Worm (Caenorhabditis elegans) whole organism, L4 larva: ENCODE measurements around the gene C05C10.7.
A peak's percentile ranks its signal among the peaks of the same experiment; 100 is the strongest.

ENCODE experiments used
- F10B5.3 ChIP-seq: sonication (generic microtip); optimal IDR thresholded peaks from 2 replicates; lab custom pipeline; 2016; ENCODE audit warnings: mild to moderate bottlenecking, missing genetic modification characterization, missing compliant biosample characterization
- F49E8.2 ChIP-seq: sonication (generic microtip); optimal IDR thresholded peaks from 2 replicates; lab custom pipeline; 2016; ENCODE audit warnings: missing compliant biosample characterization, mild to moderate bottlenecking, missing genetic modification characterization, borderline replicate concordance
- ZK337.2 ChIP-seq: fragments of 200-800 bp; sonication (Bioruptor generic); IDR thresholded peaks from 2 replicates; pipeline ENCODE4 v1.3.6; 2022; ENCODE audit warnings: missing genetic modification reagents, missing genetic modification characterization, missing compliant biosample characterization
- aha-1 ChIP-seq: fragments of 150-350 bp; peaks from one replicate; lab custom pipeline; 2014; ENCODE audit warnings: missing biosample characterization, missing genetic modification characterization
- aly-2 ChIP-seq: sonication (generic microtip); optimal IDR thresholded peaks from 2 replicates; lab custom pipeline; 2018; ENCODE audit warnings: missing biosample characterization, missing genetic modification characterization
- ceh-28 ChIP-seq: fragments of 150-350 bp; optimal IDR thresholded peaks from 2 replicates; lab custom pipeline; 2014; ENCODE audit warnings: missing biosample characterization, missing genetic modification reagents, missing genetic modification characterization
- ctbp-1 ChIP-seq: fragments of 200-800 bp; sonication (Bioruptor generic); IDR thresholded peaks from 2 replicates; pipeline ENCODE4 v1.3.6; 2022; ENCODE audit warnings: missing genetic modification reagents, missing genetic modification characterization, missing compliant biosample characterization
- daf-12 ChIP-seq: fragments of 150-350 bp; optimal IDR thresholded peaks from 2 replicates; lab custom pipeline; 2014; ENCODE audit warnings: missing biosample characterization, missing genetic modification reagents, missing genetic modification characterization
- daf-19 ChIP-seq: fragments of 200-800 bp; sonication (Bioruptor generic); conservative IDR thresholded peaks from 2 replicates; pipeline ENCODE4 v1.3.6; 2022; ENCODE audit warnings: missing genetic modification characterization, missing compliant biosample characterization
- dmd-9 ChIP-seq: fragments of 200-800 bp; sonication (Bioruptor generic); IDR thresholded peaks from 2 replicates; pipeline ENCODE4 v1.3.6; 2022; ENCODE audit warnings: missing genetic modification reagents, missing genetic modification characterization, missing compliant biosample characterization
- dpl-1 ChIP-seq: fragments of 150-350 bp; optimal IDR thresholded peaks from 2 replicates; lab custom pipeline; 2014; ENCODE audit warnings: missing biosample characterization, missing genetic modification reagents, missing genetic modification characterization
- duxl-1 ChIP-seq: sonication (generic microtip); optimal IDR thresholded peaks from 2 replicates; lab custom pipeline; 2016; ENCODE audit warnings: mild to moderate bottlenecking, missing genetic modification characterization, moderate library complexity, missing compliant biosample characterization; ENCODE audit not compliant: poor library complexity
- dve-1 ChIP-seq: sonication (generic microtip); optimal IDR thresholded peaks from 2 replicates; lab custom pipeline; 2017; ENCODE audit warnings: antibody characterized with exemption, mild to moderate bottlenecking, missing genetic modification characterization, missing compliant biosample characterization; ENCODE audit not compliant: insufficient read depth
- egl-27 ChIP-seq: sonication (generic microtip); optimal IDR thresholded peaks from 3 replicates; lab custom pipeline; 2017; ENCODE audit warnings: missing biosample characterization, missing genetic modification reagents, missing genetic modification characterization
- egl-43 ChIP-seq: fragments of 200-800 bp; sonication (Bioruptor generic); IDR thresholded peaks from 2 replicates; pipeline ENCODE4 v1.3.6; 2022; ENCODE audit warnings: missing genetic modification reagents, missing genetic modification characterization, missing compliant biosample characterization
- gei-8 ChIP-seq: fragments of 200-800 bp; sonication (Bioruptor generic); optimal IDR thresholded peaks from 2 replicates; lab custom pipeline; 2018; ENCODE audit warnings: mild to moderate bottlenecking, missing genetic modification characterization, missing compliant biosample characterization
- hlh-11 ChIP-seq: fragments of 200-800 bp; sonication (Bioruptor generic); optimal IDR thresholded peaks from 2 replicates; lab custom pipeline; 2018; ENCODE audit warnings: mild to moderate bottlenecking, missing genetic modification characterization, missing compliant biosample characterization
- hlh-30 ChIP-seq: sonication (generic microtip); optimal IDR thresholded peaks from 2 replicates; lab custom pipeline; 2017; ENCODE audit warnings: antibody characterized with exemption, mild to moderate bottlenecking, missing genetic modification characterization, missing compliant biosample characterization; ENCODE audit not compliant: insufficient read depth
- hmg-1.1 ChIP-seq: fragments of 200-800 bp; sonication (Bioruptor generic); IDR thresholded peaks from 2 replicates; pipeline ENCODE4 v1.3.6; 2022; ENCODE audit warnings: missing genetic modification reagents, missing genetic modification characterization, missing compliant biosample characterization
- jun-1 ChIP-seq: fragments of 150-350 bp; optimal IDR thresholded peaks from 2 replicates; lab custom pipeline; 2014; ENCODE audit warnings: missing biosample characterization, missing genetic modification reagents, missing genetic modification characterization
- lim-7 ChIP-seq: fragments of 200-800 bp; sonication (Bioruptor generic); IDR thresholded peaks from 2 replicates; pipeline ENCODE4 v1.3.6; 2022; ENCODE audit warnings: missing genetic modification characterization, missing compliant biosample characterization
- lin-29 ChIP-seq: fragments of 200-800 bp; sonication (Bioruptor generic); IDR thresholded peaks from 2 replicates; pipeline ENCODE4 v1.3.6; 2022; ENCODE audit warnings: missing genetic modification reagents, missing genetic modification characterization, missing compliant biosample characterization
- lin-38 ChIP-seq: fragments of 200-800 bp; sonication (Bioruptor generic); IDR thresholded peaks from 2 replicates; pipeline ENCODE4 v1.3.6; 2022; ENCODE audit warnings: missing genetic modification reagents, missing genetic modification characterization, missing compliant biosample characterization
- lin-39 ChIP-seq: fragments of 150-350 bp; optimal IDR thresholded peaks from 2 replicates; lab custom pipeline; 2014; ENCODE audit warnings: missing biosample characterization, missing genetic modification reagents, missing genetic modification characterization
- madf-9 ChIP-seq: fragments of 200-800 bp; sonication (Bioruptor generic); conservative IDR thresholded peaks from 2 replicates; pipeline ENCODE4 v1.3.6; 2022; ENCODE audit warnings: missing genetic modification reagents, missing genetic modification characterization, missing compliant biosample characterization
- mdt-29 ChIP-seq: fragments of 200-800 bp; sonication (Bioruptor generic); IDR thresholded peaks from 2 replicates; pipeline ENCODE4 v1.3.6; 2022; ENCODE audit warnings: missing genetic modification reagents, missing genetic modification characterization, missing compliant biosample characterization
- mep-1 ChIP-seq: fragments of 150-350 bp; sonication (generic microtip); optimal IDR thresholded peaks from 3 replicates; lab custom pipeline; 2014; ENCODE audit warnings: missing biosample characterization, missing genetic modification characterization
- mxl-2 ChIP-seq: fragments of 200-800 bp; sonication (Bioruptor generic); conservative IDR thresholded peaks from 2 replicates; pipeline ENCODE4 v1.3.6; 2022; ENCODE audit warnings: missing genetic modification reagents, missing genetic modification characterization, missing compliant biosample characterization
- mxl-3 ChIP-seq: fragments of 200-800 bp; sonication (Bioruptor generic); optimal IDR thresholded peaks from 2 replicates; lab custom pipeline; 2018; ENCODE audit warnings: mild to moderate bottlenecking, missing genetic modification characterization, missing compliant biosample characterization
- nhr-237 ChIP-seq: sonication (generic microtip); optimal IDR thresholded peaks from 2 replicates; lab custom pipeline; 2017; ENCODE audit warnings: missing biosample characterization, missing genetic modification characterization
- nhr-77 ChIP-seq: fragments of 150-350 bp; optimal IDR thresholded peaks from 2 replicates; lab custom pipeline; 2014; ENCODE audit warnings: missing biosample characterization, missing genetic modification characterization
- pqm-1 ChIP-seq: sonication (generic microtip); optimal IDR thresholded peaks from 2 replicates; lab custom pipeline; 2017; ENCODE audit warnings: missing biosample characterization, missing genetic modification characterization
- saeg-2 ChIP-seq: fragments of 200-800 bp; sonication (Bioruptor generic); IDR thresholded peaks from 2 replicates; pipeline ENCODE4 v1.3.6; 2022; ENCODE audit warnings: missing genetic modification reagents, missing genetic modification characterization, missing compliant biosample characterization
- skn-1 ChIP-seq: fragments of 150-350 bp; optimal IDR thresholded peaks from 2 replicates; lab custom pipeline; 2014; ENCODE audit warnings: missing biosample characterization, missing genetic modification characterization
- spr-1 ChIP-seq: sonication (generic microtip); optimal IDR thresholded peaks from 2 replicates; lab custom pipeline; 2016; ENCODE audit warnings: mild to moderate bottlenecking, missing genetic modification characterization, missing compliant biosample characterization
- tag-97 ChIP-seq: fragments of 200-800 bp; sonication (Bioruptor generic); IDR thresholded peaks from 2 replicates; pipeline ENCODE4 v1.3.6; 2022; ENCODE audit warnings: missing genetic modification characterization, missing compliant biosample characterization
- unc-39 ChIP-seq: sonication (generic microtip); optimal IDR thresholded peaks from 2 replicates; lab custom pipeline; 2017; ENCODE audit warnings: missing biosample characterization, missing genetic modification characterization
- unc-62 ChIP-seq, 3 experiments: fragments of 150-350 bp in 1 of 3; sonication (generic microtip); optimal IDR thresholded peaks in 2 of 3; peaks in 1 of 3; 1 replicate in 1 of 3; 2 replicates in 2 of 3; lab custom pipeline; 2014 to 2017; ENCODE audit warnings: missing biosample characterization in 3 of 3, missing genetic modification characterization in 3 of 3, missing genetic modification reagents in 3 of 3, missing genotype in 1 of 3
- zfp-3 ChIP-seq: fragments of 200-800 bp; sonication (Bioruptor generic); conservative IDR thresholded peaks from 2 replicates; pipeline ENCODE4 v1.3.6; 2022; ENCODE audit warnings: missing genetic modification reagents, missing genetic modification characterization, missing compliant biosample characterization
- zip-2 ChIP-seq: fragments of 150-350 bp; optimal IDR thresholded peaks from 2 replicates; lab custom pipeline; 2014; ENCODE audit warnings: missing biosample characterization, missing genetic modification characterization
- ztf-11 ChIP-seq: fragments of 150-350 bp; optimal IDR thresholded peaks from 2 replicates; lab custom pipeline; 2014; ENCODE audit warnings: missing biosample characterization, missing genetic modification characterization
- ztf-7 ChIP-seq: fragments of 150-350 bp; optimal IDR thresholded peaks from 2 replicates; lab custom pipeline; 2014; ENCODE audit warnings: missing biosample characterization, missing genetic modification characterization

The C05C10.7 gene

DNA sequence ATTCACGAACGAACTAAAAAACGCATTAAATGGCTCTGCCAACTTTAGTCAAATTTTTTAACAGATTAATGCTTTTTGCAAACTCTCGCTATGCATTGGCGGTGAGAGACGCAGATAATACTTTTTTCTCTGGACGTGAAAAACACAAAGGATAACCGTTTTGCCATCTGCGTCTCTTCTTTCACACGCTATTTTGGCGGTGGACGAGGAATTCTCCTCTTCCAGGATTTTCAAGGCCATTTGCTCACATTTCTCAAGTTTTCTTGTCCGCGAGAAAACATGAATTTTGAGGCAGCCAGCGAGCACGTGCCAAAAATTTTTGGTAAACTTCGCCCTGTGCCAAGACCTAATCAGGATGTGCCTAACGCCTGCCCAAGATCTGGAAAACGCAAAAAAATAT lies 7.8 kb downstream of the C05C10.7 start (continued):
- peak; percentile 21 for TF ChIP-seq mep-1 (tag; lab: Kevin White, UChicago)
- TF ChIP-seq zfp-3 (GFP tag; lab: Robert Waterston, UW) = no peak
- no peak for TF ChIP-seq F49E8.2 (tag; lab: Kevin White, UChicago)
- peak; percentile 44 for TF ChIP-seq hmg-1.1
- TF ChIP-seq jun-1 = no peak
- TF ChIP-seq tag-97 (GFP tag; lab: Robert Waterston, UW) = no peak
- TF ChIP-seq daf-12 (tag; lab: Kevin White, UChicago) = no peak
- TF ChIP-seq ceh-28 (tag; lab: Kevin White, UChicago) = no peak
- peak; percentile 22 for TF ChIP-seq dpl-1 (GFP tag; lab: Kevin White, UChicago)
- no peak for TF ChIP-seq ctbp-1 (GFP tag; lab: Robert Waterston, UW)
- no peak for TF ChIP-seq hlh-11 (tag; lab: Kevin White, UChicago)
- peak; percentile 30 for TF ChIP-seq duxl-1 (tag; lab: Kevin White, UChicago)
- peak; percentile 38 for TF ChIP-seq lin-38 (GFP tag; lab: Robert Waterston, UW)
- TF ChIP-seq unc-39 (tag; lab: Kevin White, UChicago) = no peak
- TF ChIP-seq dmd-9 = no peak
- no peak for TF ChIP-seq ztf-11
- no peak for TF ChIP-seq ZK337.2 (GFP tag; lab: Robert Waterston, UW)
- TF ChIP-seq dve-1 = peak; percentile 14
- peak; percentile 57 for TF ChIP-seq hlh-30 (tag; lab: Kevin White, UChicago)
- TF ChIP-seq lin-39 (tag; lab: Kevin White, UChicago) = no peak
- peak; percentile 56 for TF ChIP-seq mxl-3

DNA sequence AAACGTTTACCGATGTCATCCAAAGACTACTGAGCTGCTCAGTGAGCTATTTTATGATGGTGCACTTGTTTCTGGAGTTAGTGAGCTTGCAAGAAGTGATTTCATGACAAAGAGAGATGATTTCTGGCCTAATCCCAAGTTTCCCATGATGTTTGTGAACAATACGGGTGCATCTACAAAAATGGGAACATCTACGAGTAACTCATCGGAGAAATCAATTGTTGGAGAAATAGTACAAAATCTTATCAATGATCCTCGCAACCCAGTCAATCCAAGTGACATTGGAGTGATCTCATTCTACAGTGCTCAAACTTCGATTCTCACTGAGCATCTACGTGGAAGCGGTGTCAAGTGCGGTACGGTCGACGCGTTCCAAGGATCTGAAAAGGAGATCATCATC lies 10.3 kb downstream of the C05C10.7 start:
- TF ChIP-seq mxl-2 (GFP tag; lab: Robert Waterston, UW) (no peak), zfp-3 (GFP tag; lab: Robert Waterston, UW) (no peak), daf-12 (tag; lab: Kevin White, UChicago) (no peak), aha-1 (tag; lab: Kevin White, UChicago) (peak; percentile 91)

DNA sequence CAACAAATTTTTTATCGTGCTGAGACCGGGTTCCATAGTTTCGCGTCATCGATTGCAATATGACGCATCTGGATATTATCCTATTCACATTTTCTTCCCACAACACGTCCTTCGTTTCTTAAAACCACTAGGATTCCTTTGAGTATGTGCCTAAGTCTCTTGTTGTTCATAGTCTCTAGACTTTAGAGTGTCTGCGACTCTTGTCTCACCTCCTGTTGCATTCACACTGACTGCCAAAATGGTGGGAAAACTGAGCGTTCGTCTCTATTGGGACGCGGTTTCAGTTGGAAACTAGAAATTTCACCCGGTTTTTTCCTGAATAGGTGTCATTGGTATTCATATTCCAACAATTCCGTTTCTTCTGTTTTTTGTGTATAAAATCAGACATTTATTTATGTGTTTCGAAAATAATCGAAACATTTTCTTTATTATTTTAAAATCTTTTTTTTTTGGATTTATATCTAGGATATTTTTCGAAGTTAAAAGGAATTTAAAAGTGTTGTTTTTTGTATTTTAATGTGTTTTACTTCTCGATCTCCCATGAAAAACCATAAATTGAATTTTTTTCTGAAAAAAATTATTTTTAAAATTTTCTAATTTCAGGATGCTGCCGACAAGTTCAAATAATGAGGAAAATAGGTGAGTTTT lies 17.0 kb downstream of the C05C10.7 start, which contains the start of gene C05C10.2:
Gene C05C10.2, plus strand, starts transcription at position 598 of the 648 bp plus-strand sequence.
- no peak for TF ChIP-seq spr-1 (tag; lab: Kevin White, UChicago)
- TF ChIP-seq nhr-77 (tag; lab: Kevin White, UChicago) = no peak
- peak; percentile 72 for TF ChIP-seq aha-1 (tag; lab: Kevin White, UChicago)
- TF ChIP-seq saeg-2 (GFP tag; lab: Robert Waterston, UW) = no peak
- no peak for TF ChIP-seq daf-19 (GFP tag; lab: Robert Waterston, UW)
- TF ChIP-seq aly-2 (tag; lab: Kevin White, UChicago) = no peak
- TF ChIP-seq pqm-1 = no peak
- TF ChIP-seq ztf-7 (tag; lab: Kevin White, UChicago) = no peak
- TF ChIP-seq unc-62 (GFP tag; optimal IDR thresholded peaks at IDR 0.05 in 1 of 2; lab: Kevin White, UChicago) = peak in 1 of 2 experiments; percentile 42
- no peak for TF ChIP-seq unc-62 (tag; optimal IDR thresholded peaks at IDR 0.05; lab: Kevin White, UChicago)
- no peak for TF ChIP-seq zip-2 (tag; lab: Kevin White, UChicago)

DNA sequence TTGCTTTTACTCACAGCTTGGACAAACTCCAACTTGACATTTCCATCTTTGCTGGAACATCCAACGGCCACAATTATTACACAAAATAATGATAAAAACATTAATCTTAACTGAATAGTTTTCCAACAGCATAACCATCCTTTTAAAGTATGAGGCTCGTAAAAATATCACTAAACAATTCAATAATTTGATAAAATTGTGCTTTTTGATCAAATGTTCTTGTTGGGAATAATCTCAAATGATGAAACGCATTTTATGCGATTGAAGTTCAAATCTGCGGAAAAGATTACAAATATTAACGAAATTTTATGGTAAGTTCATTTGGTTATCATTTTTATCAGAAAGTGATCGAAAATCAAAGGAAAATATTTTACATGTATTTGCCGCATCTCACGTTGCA lies 18.3 kb downstream of the C05C10.7 start, which contains the start of gene pho-10:
Gene pho-10, minus strand, starts transcription at position 101 of the 400 bp plus-strand sequence.
- no peak for TF ChIP-seq egl-27 (tag; lab: Kevin White, UChicago)
- no peak for TF ChIP-seq gei-8 (GFP tag; lab: Kevin White, UChicago)
- TF ChIP-seq mxl-3 = no peak
- no peak for TF ChIP-seq madf-9
- no peak for TF ChIP-seq nhr-237
- no peak for TF ChIP-seq mdt-29 (GFP tag; lab: Robert Waterston, UW)
- no peak for TF ChIP-seq lim-7
- no peak for TF ChIP-seq duxl-1 (tag; lab: Kevin White, UChicago)
- TF ChIP-seq zip-2 (tag; lab: Kevin White, UChicago) = no peak
- TF ChIP-seq egl-43 = no peak
- no peak for TF ChIP-seq lin-29
- no peak for TF ChIP-seq zfp-3 (GFP tag; lab: Robert Waterston, UW)
- no peak for TF ChIP-seq skn-1
- no peak for TF ChIP-seq dpl-1 (GFP tag; lab: Kevin White, UChicago)
- TF ChIP-seq mxl-2 (GFP tag; lab: Robert Waterston, UW) = no peak
- TF ChIP-seq F10B5.3 (tag; lab: Kevin White, UChicago) = no peak
